Worm (Caenorhabditis elegans) whole organism, young adult: Measurements from ENCODE around the gene lin-3.

Experiments used
- F10E7.11 ChIP-seq: sonication (generic microtip); optimal IDR thresholded peaks from 2 replicates; lab custom pipeline; 2017; ENCODE audit warnings: mild to moderate bottlenecking, missing genetic modification characterization, moderate library complexity, missing compliant biosample characterization
- ama-1 ChIP-seq, 3 experiments: fragments of 150-350 bp in 1 of 3; sonication (generic microtip) in 2 of 3; optimal IDR thresholded peaks; 2 replicates each; lab custom pipeline; 2014 to 2018; ENCODE audit warnings: missing biosample characterization in 2 of 3, missing genetic modification characterization in 2 of 3, missing genetic modification reagents in 2 of 3
- hmg-1.2 ChIP-seq: fragments of 200-800 bp; sonication (Bioruptor generic); IDR thresholded peaks from 2 replicates; pipeline ENCODE4 v1.3.6; 2022; ENCODE audit warnings: missing genetic modification reagents, missing genetic modification characterization, missing compliant biosample characterization
- lin-26 ChIP-seq: fragments of 200-800 bp; sonication (Bioruptor generic); IDR thresholded peaks from 2 replicates; pipeline ENCODE4 v1.3.6; 2022; ENCODE audit warnings: missing genetic modification reagents, missing genetic modification characterization, missing compliant biosample characterization
- unc-130 ChIP-seq: sonication (generic microtip); optimal IDR thresholded peaks from 2 replicates; lab custom pipeline; 2016; ENCODE audit warnings: missing genetic modification reagents, missing genetic modification characterization, missing compliant biosample characterization

ce11 chrIV:11094052-11094451 lies 39.9 kb downstream of the lin-3 start:
- TF ChIP-seq unc-130 (GFP tag; lab: Kevin White, UChicago), result no peak
- TF ChIP-seq F10E7.11 (tag; lab: Kevin White, UChicago), result no peak
- TF ChIP-seq hmg-1.2 (GFP tag; lab: Robert Waterston, UW), result no peak
- no peak for TF ChIP-seq ama-1 (optimal IDR thresholded peaks at IDR 0.05; lab: Kevin White, UChicago)
- TF ChIP-seq ama-1 (GFP tag; optimal IDR thresholded peaks at IDR 0.05; lab: Kevin White, UChicago), result no peak
- TF ChIP-seq lin-26, result no peak
